Worm (Caenorhabditis elegans) whole organism, mixed stage, embryonic: ENCODE data around the gene F19B6.3.

ENCODE experiments used
- M03D4.4 ChIP-seq: sonication (generic microtip); optimal IDR thresholded peaks from 2 replicates; lab custom pipeline; 2017; ENCODE audit warnings: mild to moderate bottlenecking, missing genetic modification characterization, missing compliant biosample characterization
- bed-3 ChIP-seq: fragments of 200-800 bp; sonication (Bioruptor generic); optimal IDR thresholded peaks from 3 replicates; lab custom pipeline; 2018; ENCODE audit warnings: mild to moderate bottlenecking, missing genetic modification characterization, moderate library complexity, missing compliant biosample characterization
- blmp-1 ChIP-seq: fragments of 150-350 bp; optimal IDR thresholded peaks from 2 replicates; lab custom pipeline; 2014; ENCODE audit warnings: missing biosample characterization, missing genetic modification characterization
- ceh-39 ChIP-seq: fragments of 150-350 bp; optimal IDR thresholded peaks from 2 replicates; lab custom pipeline; 2014; ENCODE audit warnings: missing biosample characterization, missing genetic modification characterization
- ceh-83 ChIP-seq: fragments of 200-800 bp; sonication (Bioruptor generic); optimal IDR thresholded peaks from 2 replicates; lab custom pipeline; 2018; ENCODE audit warnings: mild to moderate bottlenecking, missing genetic modification characterization, missing compliant biosample characterization
- ces-1 ChIP-seq: fragments of 150-350 bp; optimal IDR thresholded peaks from 2 replicates; lab custom pipeline; 2014; ENCODE audit warnings: missing biosample characterization, missing genetic modification reagents, missing genetic modification characterization
- elt-1 ChIP-seq: sonication (generic microtip); optimal IDR thresholded peaks from 2 replicates; lab custom pipeline; 2017; ENCODE audit warnings: missing genetic modification characterization, mild to moderate bottlenecking, missing compliant biosample characterization, antibody characterized with exemption, moderate library complexity, borderline replicate concordance; ENCODE audit not compliant: insufficient read depth
- elt-3 ChIP-seq: fragments of 150-350 bp; optimal IDR thresholded peaks from 2 replicates; lab custom pipeline; 2014; ENCODE audit warnings: missing biosample characterization, missing genetic modification characterization
- flh-1 ChIP-seq: fragments of 200-800 bp; sonication (Bioruptor generic); optimal IDR thresholded peaks from 2 replicates; lab custom pipeline; 2018; ENCODE audit warnings: mild to moderate bottlenecking, missing genetic modification characterization, moderate library complexity, missing compliant biosample characterization
- ham-2 ChIP-seq: fragments of 200-800 bp; sonication (Bioruptor generic); optimal IDR thresholded peaks from 2 replicates; lab custom pipeline; 2018; ENCODE audit warnings: mild to moderate bottlenecking, missing genetic modification characterization, missing compliant biosample characterization
- lin-32 ChIP-seq: fragments of 200-800 bp; sonication (Bioruptor generic); optimal IDR thresholded peaks from 2 replicates; lab custom pipeline; 2018; ENCODE audit warnings: mild to moderate bottlenecking, missing genetic modification characterization, missing compliant biosample characterization
- lsy-2 ChIP-seq: fragments of 150-350 bp; optimal IDR thresholded peaks from 2 replicates; lab custom pipeline; 2014; ENCODE audit warnings: missing biosample characterization, missing genetic modification characterization
- mab-5 ChIP-seq: fragments of 150-350 bp; optimal IDR thresholded peaks from 2 replicates; lab custom pipeline; 2014; ENCODE audit warnings: missing biosample characterization, missing genetic modification characterization
- mep-1 ChIP-seq: fragments of 150-350 bp; optimal IDR thresholded peaks from 2 replicates; lab custom pipeline; 2017; ENCODE audit warnings: missing biosample characterization, missing genetic modification reagents, missing genetic modification characterization, inconsistent platforms
- mls-2 ChIP-seq: sonication (generic microtip); optimal IDR thresholded peaks from 2 replicates; lab custom pipeline; 2016; ENCODE audit warnings: mild to moderate bottlenecking, missing genetic modification characterization, moderate library complexity, missing compliant biosample characterization
- nhr-12 ChIP-seq: fragments of 150-350 bp; optimal IDR thresholded peaks from 2 replicates; lab custom pipeline; 2014; ENCODE audit warnings: missing biosample characterization, missing genetic modification characterization
- nhr-2 ChIP-seq: fragments of 150-350 bp; optimal IDR thresholded peaks from 2 replicates; lab custom pipeline; 2014; ENCODE audit warnings: missing biosample characterization, missing genetic modification characterization
- nhr-237 ChIP-seq: fragments of 150-350 bp; optimal IDR thresholded peaks from 2 replicates; lab custom pipeline; 2014; ENCODE audit warnings: missing biosample characterization, missing genetic modification characterization
- nhr-28 ChIP-seq: fragments of 150-350 bp; optimal IDR thresholded peaks from 2 replicates; lab custom pipeline; 2014; ENCODE audit warnings: missing biosample characterization, missing genetic modification characterization
- nhr-76 ChIP-seq: sonication (generic microtip); optimal IDR thresholded peaks from 2 replicates; lab custom pipeline; 2017; ENCODE audit warnings: missing biosample characterization, missing genetic modification characterization
- pha-4 ChIP-seq: fragments of 150-350 bp; optimal IDR thresholded peaks from 2 replicates; lab custom pipeline; 2018; ENCODE audit warnings: missing biosample characterization, missing genetic modification reagents, missing genetic modification characterization
- sem-2 ChIP-seq: fragments of 200-800 bp; sonication (Bioruptor generic); optimal IDR thresholded peaks from 2 replicates; lab custom pipeline; 2018; ENCODE audit warnings: mild to moderate bottlenecking, missing genetic modification characterization, missing compliant biosample characterization
- snpc-4 ChIP-seq: fragments of 150-350 bp; optimal IDR thresholded peaks from 2 replicates; lab custom pipeline; 2014; ENCODE audit warnings: missing biosample characterization, missing genetic modification characterization
- sptf-1 ChIP-seq: sonication (generic microtip); optimal IDR thresholded peaks from 2 replicates; lab custom pipeline; 2017; ENCODE audit warnings: mild to moderate bottlenecking, missing genetic modification characterization, moderate library complexity, missing compliant biosample characterization
- tbx-8 ChIP-seq: fragments of 200-800 bp; sonication (Bioruptor generic); optimal IDR thresholded peaks from 2 replicates; lab custom pipeline; 2018; ENCODE audit warnings: mild to moderate bottlenecking, missing genetic modification characterization, moderate library complexity, missing compliant biosample characterization
- unc-120 ChIP-seq: sonication (generic microtip); optimal IDR thresholded peaks from 2 replicates; lab custom pipeline; 2017; ENCODE audit warnings: missing genetic modification characterization, missing compliant biosample characterization; ENCODE audit not compliant: poor library complexity, severe bottlenecking
- unc-39 ChIP-seq: fragments of 150-350 bp; optimal IDR thresholded peaks from 2 replicates; lab custom pipeline; 2014; ENCODE audit warnings: missing biosample characterization, missing genetic modification characterization
- zip-8 ChIP-seq: fragments of 150-350 bp; optimal IDR thresholded peaks from 2 replicates; lab custom pipeline; 2014; ENCODE audit warnings: missing biosample characterization, missing genetic modification characterization
- ztf-11 ChIP-seq: fragments of 150-350 bp; optimal IDR thresholded peaks from 2 replicates; lab custom pipeline; 2014; ENCODE audit warnings: missing biosample characterization, missing genetic modification characterization

F19B6.3 gene

DNA sequence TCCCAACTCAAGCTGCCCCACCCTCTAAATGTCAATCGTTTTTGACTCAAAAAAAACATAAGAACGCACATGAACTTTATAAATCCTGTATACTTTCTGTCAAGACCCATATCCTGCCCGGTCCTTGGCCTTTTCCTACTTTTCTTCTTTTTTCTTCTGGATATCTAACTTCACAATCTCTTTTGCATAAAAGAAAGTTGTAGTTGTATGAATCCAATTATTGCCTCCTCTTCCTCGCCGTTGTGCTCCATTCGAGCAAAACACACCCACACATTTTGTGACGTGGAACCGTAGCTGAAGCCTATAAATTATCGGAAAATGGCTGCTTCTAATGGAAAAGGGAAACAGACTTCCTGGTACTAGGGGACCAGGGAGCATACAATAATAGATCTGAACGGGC is 23.2 kb downstream of the F19B6.3 start:
- no peak for TF ChIP-seq flh-1 (GFP tag; lab: Kevin White, UChicago)
- TF ChIP-seq ces-1 (GFP tag; lab: Kevin White, UChicago), result peak; percentile 23
- TF ChIP-seq zip-8 (tag; lab: Kevin White, UChicago), result no peak

DNA sequence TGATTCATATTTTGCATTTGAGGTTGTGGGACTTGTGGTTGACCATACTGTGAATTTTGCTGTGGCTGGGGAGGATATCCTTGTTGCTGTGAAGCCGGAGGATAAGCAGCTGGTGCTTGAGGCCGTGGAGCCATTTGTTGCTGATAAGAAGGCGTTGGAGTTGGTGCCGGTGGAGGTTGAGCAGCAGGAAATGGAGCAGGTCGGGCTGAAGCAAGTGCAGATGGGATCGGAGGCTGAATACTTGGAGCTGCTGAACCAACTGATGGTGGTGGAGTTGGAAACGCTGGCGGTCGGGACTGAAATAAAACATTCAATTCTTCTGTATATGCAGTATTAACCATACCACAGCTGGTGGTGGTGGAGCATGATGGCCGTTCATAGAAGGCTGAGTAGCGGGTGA is 32.9 kb downstream of the F19B6.3 start:
- TF ChIP-seq unc-39 (no peak), elt-3 (no peak)

DNA sequence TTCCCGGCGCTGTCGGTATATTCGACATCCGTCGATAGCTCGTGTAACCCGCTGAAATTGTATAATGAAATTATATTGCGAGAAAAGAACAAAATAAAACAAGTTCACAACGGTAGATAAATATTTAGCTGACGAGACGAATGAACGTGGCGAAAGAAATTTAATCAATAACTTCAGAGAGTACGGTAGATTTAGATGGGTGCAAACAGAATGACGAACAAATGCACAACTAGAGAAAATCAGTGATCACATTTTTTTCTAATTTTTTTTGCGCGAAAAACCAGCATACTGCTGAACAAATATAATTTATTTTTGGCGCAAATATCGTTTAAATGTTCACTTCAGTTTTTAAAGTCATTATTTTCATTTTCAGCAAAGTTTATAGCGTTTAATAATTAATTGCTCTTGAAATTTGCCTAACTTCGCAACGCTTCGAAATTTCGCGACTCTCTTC is 33.7 kb downstream of the F19B6.3 start, which contains the start of gene sec-24.2:
Gene sec-24.2 (minus strand): TSS at position 51 of the 454 bp plus-strand sequence.
- no peak for TF ChIP-seq tbx-8 (GFP tag; lab: Kevin White, UChicago)
- TF ChIP-seq blmp-1 (tag; lab: Kevin White, UChicago), result no peak
- no peak for TF ChIP-seq nhr-28
- TF ChIP-seq zip-8 (tag; lab: Kevin White, UChicago), result no peak
- TF ChIP-seq, all 35 proteins: peak for 0

DNA sequence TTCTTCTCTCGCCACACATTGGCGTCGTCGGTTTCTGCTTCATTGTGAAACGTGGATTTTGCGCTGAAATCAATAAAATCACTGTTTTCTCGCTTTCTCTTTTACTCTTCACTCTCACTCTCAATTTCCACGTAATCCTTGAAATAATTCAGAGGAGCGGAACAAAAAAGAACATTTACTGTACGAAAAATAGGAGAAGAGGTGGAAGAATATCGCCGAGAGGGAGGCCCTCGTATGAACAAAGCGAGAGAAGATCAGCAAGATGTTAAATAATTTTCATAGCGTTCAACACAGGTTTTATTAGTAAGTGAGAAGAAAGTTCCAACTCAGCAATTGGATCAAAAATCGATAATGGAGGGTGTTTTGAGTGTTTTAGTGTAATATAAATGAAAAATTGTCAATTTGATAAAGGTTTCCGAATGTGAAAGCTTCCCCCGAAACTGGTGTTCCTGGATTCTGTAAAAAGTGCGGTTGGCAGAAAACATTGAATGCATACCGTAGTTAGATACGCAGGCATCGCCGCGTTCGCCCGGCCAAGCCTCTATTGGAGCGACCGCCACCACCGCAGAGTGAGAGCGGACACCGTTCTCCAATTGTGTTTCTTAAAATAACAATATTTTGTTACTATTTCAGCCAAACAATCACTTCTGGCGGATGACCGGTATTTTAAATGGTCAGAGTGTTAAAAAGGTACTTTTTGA is 34.5 kb downstream of the F19B6.3 start, which contains the start of the genes ccr-4 and ZC518.8:
Gene ccr-4 (plus strand): TSS at position 151 of the 701 bp plus-strand sequence.
Gene ZC518.8 (minus strand): TSS at position 517 of the 701 bp plus-strand sequence.
- TF ChIP-seq unc-39, result no peak
- no peak for TF ChIP-seq nhr-12 (tag; lab: Kevin White, UChicago)
- peak; percentile 89 for TF ChIP-seq lsy-2 (tag; lab: Kevin White, UChicago)

DNA sequence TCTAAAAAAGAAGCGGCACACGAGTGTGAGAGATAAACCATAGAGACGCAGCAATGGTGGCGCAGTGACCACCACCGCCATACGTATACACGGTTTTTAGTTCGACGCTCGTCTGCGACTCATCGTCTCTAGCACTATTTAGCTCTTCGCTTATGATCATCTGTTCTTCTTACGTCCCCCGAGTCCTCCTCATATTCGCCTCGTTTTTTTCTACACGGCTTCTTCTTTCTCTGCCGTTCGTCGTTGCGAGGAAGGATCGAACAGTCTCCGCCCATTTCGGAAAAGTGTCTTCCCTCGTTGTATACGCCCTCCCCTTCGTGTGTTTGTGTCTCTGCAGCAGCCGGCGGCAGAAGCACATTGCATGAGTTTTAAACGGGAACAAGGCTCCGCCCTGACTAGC is 37.9 kb downstream of the F19B6.3 start:
- TF ChIP-seq nhr-237 (no peak), sptf-1 (peak; percentile 4), unc-39 (no peak)

DNA sequence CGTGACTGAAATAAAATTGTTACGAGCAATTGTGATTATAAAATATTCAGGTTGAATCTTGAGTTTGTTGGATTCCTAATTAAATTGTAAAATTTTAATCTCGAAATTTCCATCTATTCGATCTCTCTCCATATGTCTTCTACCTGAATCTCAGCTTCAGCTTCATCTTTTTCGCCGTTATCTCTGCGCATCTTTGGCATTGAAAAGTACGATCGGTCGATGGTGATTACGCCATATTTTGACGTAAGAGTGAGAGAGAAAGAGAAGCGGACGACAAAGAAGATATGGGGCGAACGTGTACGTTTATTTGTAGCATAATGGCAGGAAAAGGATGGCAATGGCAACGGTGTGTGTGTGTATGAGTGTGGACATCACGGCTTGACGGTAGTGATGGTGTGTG is 39.5 kb downstream of the F19B6.3 start:
- TF ChIP-seq ceh-39 (tag; lab: Kevin White, UChicago), result no peak
- no peak for TF ChIP-seq mls-2
- peak; percentile 94 for TF ChIP-seq elt-1 (tag; lab: Kevin White, UChicago)
- no peak for TF ChIP-seq nhr-12 (tag; lab: Kevin White, UChicago)
- no peak for TF ChIP-seq lin-32 (GFP tag; lab: Kevin White, UChicago)

DNA sequence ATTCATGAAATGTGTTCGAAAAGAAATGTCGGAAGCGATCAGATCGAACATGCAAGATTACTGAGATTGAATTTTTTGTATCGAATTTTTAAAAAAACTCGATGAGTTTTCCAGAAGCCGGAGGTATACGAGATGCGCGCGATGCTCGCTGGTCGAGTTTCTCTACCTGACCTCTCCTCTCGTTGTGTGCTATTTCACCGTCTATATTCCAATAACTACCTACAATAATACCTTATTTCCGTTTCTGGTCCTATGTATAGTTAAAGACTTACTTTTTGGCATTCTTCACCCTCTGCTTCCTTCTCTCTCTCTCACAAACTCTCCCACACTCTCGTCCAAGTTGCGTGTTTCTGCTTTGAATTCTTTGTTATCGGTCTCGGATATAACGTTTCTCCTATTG is 44.3 kb downstream of the F19B6.3 start:
- TF ChIP-seq bed-3 (GFP tag; lab: Kevin White, UChicago) (no peak), flh-1 (GFP tag; lab: Kevin White, UChicago) (no peak), mls-2 (no peak), lin-32 (GFP tag; lab: Kevin White, UChicago) (no peak), lsy-2 (tag; lab: Kevin White, UChicago) (no peak), snpc-4 (tag; lab: Kevin White, UChicago) (no peak), pha-4 (tag; lab: Kevin White, UChicago) (no peak), mab-5 (tag; lab: Kevin White, UChicago) (no peak), M03D4.4 (tag; lab: Kevin White, UChicago) (no peak), mep-1 (tag; lab: Kevin White, UChicago) (no peak), nhr-237 (no peak), nhr-2 (tag; lab: Kevin White, UChicago) (no peak), sem-2 (GFP tag; lab: Kevin White, UChicago) (no peak), unc-120 (tag; lab: Kevin White, UChicago) (no peak), elt-3 (no peak), sptf-1 (no peak), nhr-76 (tag; lab: Kevin White, UChicago) (no peak), ham-2 (no peak), ceh-83 (GFP tag; lab: Kevin White, UChicago) (no peak), ztf-11 (tag; lab: Kevin White, UChicago) (no peak)
- TF ChIP-seq, all 35 proteins: peak for 0
